Fruit fly (Drosophila melanogaster): ENCODE measurements around the gene CG13046.

DNA sequence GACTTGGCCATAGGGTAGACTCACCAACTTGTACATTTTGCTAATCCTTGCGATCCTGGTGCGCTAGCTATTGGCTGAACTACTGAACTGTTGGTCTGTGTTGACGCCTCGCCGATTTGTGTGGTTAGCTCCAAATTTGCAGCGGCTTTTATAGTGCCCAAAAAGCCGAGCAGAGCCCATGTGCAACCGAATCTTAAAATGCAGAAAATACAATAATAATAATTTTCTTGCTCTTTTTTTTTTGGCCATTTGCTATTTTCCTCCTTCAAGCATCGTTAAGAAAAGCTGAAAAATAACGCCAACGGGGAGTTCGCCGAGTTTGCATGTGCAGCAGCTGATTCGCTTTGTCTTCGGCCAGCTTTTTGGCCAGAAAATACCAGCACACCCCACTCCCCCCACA is 20.2 kb upstream of the CG13046 start, which contains the start of gene CG13042:
- TF ChIP-seq Snoo (tag; optimal IDR thresholded peaks at IDR 0.05) (no peak), Pif1B (GFP tag; optimal IDR thresholded peaks at IDR 0.05) (no peak), CG17806 (tag; optimal IDR thresholded peaks at IDR 0.05) (no peak), CG12605 (GFP tag; IDR thresholded peaks at IDR 0.05) (no peak), Pif1A (GFP tag; optimal IDR thresholded peaks at IDR 0.05) (no peak), EcR (GFP tag; optimal IDR thresholded peaks at IDR 0.05) (no peak), CG15710 (tag; optimal IDR thresholded peaks at IDR 0.05) (no peak), CG10348 (GFP tag; IDR thresholded peaks at IDR 0.05) (no peak), Ets98B (GFP tag; IDR thresholded peaks at IDR 0.05) (no peak), fd96Ca (GFP tag; IDR thresholded peaks at IDR 0.05) (no peak), CG14655 (GFP tag; optimal IDR thresholded peaks at IDR 0.05) (no peak), CG8159 (tag; optimal IDR thresholded peaks at IDR 0.05) (no peak)
